Fruit fly (Drosophila melanogaster) S2 (cell line): ENCODE data around the gene osk.

Experiments used
- CG8478 ChIP-seq: fragments of >200 bp; optimal IDR thresholded peaks from 2 replicates; lab custom pipeline; 2018
- CTCF ChIP-seq, 2 experiments: fragments of >200 bp; optimal IDR thresholded peaks; 2 replicates each; lab custom pipeline; 2018

- TF ChIP-seq CTCF (optimal IDR thresholded peaks at IDR 0.05; lab: Kevin White, UChicago) (no peak), CG8478 (lab: Kevin White, UChicago) (no peak)
These were observed 45.8 kb downstream of the osk start, which contains the start of gene CAHbeta for dm6 chr3R:8980776-8981165.
